Worm (Caenorhabditis elegans): ENCODE results near the gene C08B6.3.

ce11 chrV:10098429-10098828 is 13.7 kb downstream of the C08B6.3 start, which contains the start of gene ugt-47:
- no peak for TF ChIP-seq pqm-1 (tag; optimal IDR thresholded peaks at IDR 0.05)
- TF ChIP-seq sox-4 (tag; optimal IDR thresholded peaks at IDR 0.05): no peak
- TF ChIP-seq ahr-1 (tag; optimal IDR thresholded peaks at IDR 0.05): no peak
- no peak for TF ChIP-seq nfya-1 (tag; optimal IDR thresholded peaks at IDR 0.05)
- TF ChIP-seq sox-2 (GFP tag; IDR thresholded peaks at IDR 0.05): no peak
- no peak for TF ChIP-seq madf-2 (tag; optimal IDR thresholded peaks at IDR 0.05)
- TF ChIP-seq ceh-9 (tag; optimal IDR thresholded peaks at IDR 0.05): no peak
- TF ChIP-seq pha-4 (tag; optimal IDR thresholded peaks at IDR 0.05): no peak
- no peak for TF ChIP-seq tbx-2 (tag; optimal IDR thresholded peaks at IDR 0.05)
- no peak for TF ChIP-seq ets-4 (tag; optimal IDR thresholded peaks at IDR 0.05)
- TF ChIP-seq rnt-1 (tag; optimal IDR thresholded peaks at IDR 0.05): no peak
- TF ChIP-seq hlh-8 (tag; optimal IDR thresholded peaks at IDR 0.05): no peak
- no peak for TF ChIP-seq unc-86 (tag; optimal IDR thresholded peaks at IDR 0.05)
- no peak for TF ChIP-seq F13H6.1 (tag; optimal IDR thresholded peaks at IDR 0.05)
